Worm (Caenorhabditis elegans) whole organism, L4 larva: ENCODE data around the gene F26F2.8.
A peak's percentile ranks its signal among the peaks of the same experiment; 100 is the strongest.

Experiments used
- F10B5.3 ChIP-seq: sonication (generic microtip); optimal IDR thresholded peaks from 2 replicates; lab custom pipeline; 2016; ENCODE audit warnings: mild to moderate bottlenecking, missing genetic modification characterization, missing compliant biosample characterization
- F49E8.2 ChIP-seq: sonication (generic microtip); optimal IDR thresholded peaks from 2 replicates; lab custom pipeline; 2016; ENCODE audit warnings: missing compliant biosample characterization, mild to moderate bottlenecking, missing genetic modification characterization, borderline replicate concordance
- T26A8.4 ChIP-seq: fragments of 200-800 bp; sonication (Bioruptor generic); IDR thresholded peaks from 2 replicates; pipeline ENCODE4 v1.3.6; 2022; ENCODE audit warnings: missing genetic modification characterization, missing compliant biosample characterization
- Y105C5A.15 ChIP-seq: fragments of 200-800 bp; sonication (Bioruptor generic); IDR thresholded peaks from 2 replicates; pipeline ENCODE4 v1.3.6; 2022; ENCODE audit warnings: missing genetic modification characterization, missing compliant biosample characterization
- Y75B8A.6 ChIP-seq: fragments of 200-800 bp; sonication (Bioruptor generic); IDR thresholded peaks from 2 replicates; pipeline ENCODE4 v1.3.6; 2022; ENCODE audit warnings: missing genetic modification reagents, missing genetic modification characterization, missing compliant biosample characterization
- daf-16 ChIP-seq, 3 experiments: sonication (generic microtip); optimal IDR thresholded peaks; 2 replicates each; lab custom pipeline; 2016 to 2017; ENCODE audit warnings: missing genetic modification characterization in 3 of 3, missing genetic modification reagents in 3 of 3, mild to moderate bottlenecking in 2 of 3, missing compliant biosample characterization in 2 of 3, missing biosample characterization in 1 of 3, moderate library complexity in 1 of 3
- dmd-6 ChIP-seq: fragments of 200-800 bp; sonication (Bioruptor generic); IDR thresholded peaks from 2 replicates; pipeline ENCODE4 v1.3.6; 2022; ENCODE audit warnings: missing genetic modification reagents, missing genetic modification characterization, missing compliant biosample characterization
- dmd-9 ChIP-seq: fragments of 200-800 bp; sonication (Bioruptor generic); IDR thresholded peaks from 2 replicates; pipeline ENCODE4 v1.3.6; 2022; ENCODE audit warnings: missing genetic modification reagents, missing genetic modification characterization, missing compliant biosample characterization
- dpl-1 ChIP-seq: fragments of 150-350 bp; optimal IDR thresholded peaks from 2 replicates; lab custom pipeline; 2014; ENCODE audit warnings: missing biosample characterization, missing genetic modification reagents, missing genetic modification characterization
- egl-27 ChIP-seq: sonication (generic microtip); optimal IDR thresholded peaks from 3 replicates; lab custom pipeline; 2017; ENCODE audit warnings: missing biosample characterization, missing genetic modification reagents, missing genetic modification characterization
- gei-8 ChIP-seq: fragments of 200-800 bp; sonication (Bioruptor generic); optimal IDR thresholded peaks from 2 replicates; lab custom pipeline; 2018; ENCODE audit warnings: mild to moderate bottlenecking, missing genetic modification characterization, missing compliant biosample characterization
- hif-1 ChIP-seq, 2 experiments: sonication (generic microtip); optimal IDR thresholded peaks; 2 replicates each; lab custom pipeline; 2016 to 2017; ENCODE audit warnings: missing compliant biosample characterization in 2 of 2, missing genetic modification characterization in 2 of 2, missing genetic modification reagents in 2 of 2, missing genotype in 2 of 2, mild to moderate bottlenecking in 1 of 2
- hlh-11 ChIP-seq: fragments of 200-800 bp; sonication (Bioruptor generic); optimal IDR thresholded peaks from 2 replicates; lab custom pipeline; 2018; ENCODE audit warnings: mild to moderate bottlenecking, missing genetic modification characterization, missing compliant biosample characterization
- hlh-30 ChIP-seq: sonication (generic microtip); optimal IDR thresholded peaks from 2 replicates; lab custom pipeline; 2017; ENCODE audit warnings: antibody characterized with exemption, mild to moderate bottlenecking, missing genetic modification characterization, missing compliant biosample characterization; ENCODE audit not compliant: insufficient read depth
- lin-1 ChIP-seq: fragments of 200-800 bp; sonication (Bioruptor generic); IDR thresholded peaks from 2 replicates; pipeline ENCODE4 v1.3.6; 2022; ENCODE audit warnings: missing genetic modification reagents, missing genetic modification characterization, missing compliant biosample characterization
- lin-13 ChIP-seq: fragments of 150-350 bp; optimal IDR thresholded peaks from 2 replicates; lab custom pipeline; 2014; ENCODE audit warnings: missing biosample characterization, missing genetic modification reagents, missing genetic modification characterization
- lin-38 ChIP-seq: fragments of 200-800 bp; sonication (Bioruptor generic); IDR thresholded peaks from 2 replicates; pipeline ENCODE4 v1.3.6; 2022; ENCODE audit warnings: missing genetic modification reagents, missing genetic modification characterization, missing compliant biosample characterization
- mep-1 ChIP-seq: fragments of 150-350 bp; sonication (generic microtip); optimal IDR thresholded peaks from 3 replicates; lab custom pipeline; 2014; ENCODE audit warnings: missing biosample characterization, missing genetic modification characterization
- mes-2 ChIP-seq: sonication (generic microtip); optimal IDR thresholded peaks from 2 replicates; lab custom pipeline; 2016; ENCODE audit warnings: missing genotype, mild to moderate bottlenecking, missing genetic modification characterization, missing compliant biosample characterization; ENCODE audit not compliant: poor library complexity, severe bottlenecking
- mxl-2 ChIP-seq: fragments of 200-800 bp; sonication (Bioruptor generic); conservative IDR thresholded peaks from 2 replicates; pipeline ENCODE4 v1.3.6; 2022; ENCODE audit warnings: missing genetic modification reagents, missing genetic modification characterization, missing compliant biosample characterization
- nhr-28 ChIP-seq: fragments of 150-350 bp; optimal IDR thresholded peaks from 2 replicates; lab custom pipeline; 2014; ENCODE audit warnings: missing biosample characterization, missing genetic modification characterization
- nhr-6 ChIP-seq: fragments of 150-350 bp; optimal IDR thresholded peaks from 2 replicates; lab custom pipeline; 2014; ENCODE audit warnings: missing biosample characterization, missing genetic modification characterization
- nhr-76 ChIP-seq: fragments of 150-350 bp; optimal IDR thresholded peaks from 2 replicates; lab custom pipeline; 2014; ENCODE audit warnings: missing biosample characterization, missing genetic modification characterization
- pha-4 ChIP-seq, 2 experiments: fragments of 150-350 bp in 1 of 2; fragments of 200-800 bp in 1 of 2; sonication (Bioruptor generic) in 1 of 2; IDR thresholded peaks in 1 of 2; optimal IDR thresholded peaks in 1 of 2; 2 replicates each; pipeline versions ENCODE4 v1.3.6 to Lab custom; 2014 to 2022; ENCODE audit warnings: missing genetic modification characterization in 2 of 2, missing genetic modification reagents in 2 of 2, missing biosample characterization in 1 of 2, missing compliant biosample characterization in 1 of 2
- pqm-1 ChIP-seq: sonication (generic microtip); optimal IDR thresholded peaks from 2 replicates; lab custom pipeline; 2017; ENCODE audit warnings: missing biosample characterization, missing genetic modification characterization
- rbr-2 ChIP-seq: sonication (generic microtip); optimal IDR thresholded peaks from 2 replicates; lab custom pipeline; 2016; ENCODE audit warnings: missing genotype, missing genetic modification characterization, missing compliant biosample characterization
- saeg-2 ChIP-seq: fragments of 200-800 bp; sonication (Bioruptor generic); IDR thresholded peaks from 2 replicates; pipeline ENCODE4 v1.3.6; 2022; ENCODE audit warnings: missing genetic modification reagents, missing genetic modification characterization, missing compliant biosample characterization
- spr-1 ChIP-seq: sonication (generic microtip); optimal IDR thresholded peaks from 2 replicates; lab custom pipeline; 2016; ENCODE audit warnings: mild to moderate bottlenecking, missing genetic modification characterization, missing compliant biosample characterization
- tra-1 ChIP-seq: fragments of 200-800 bp; sonication (Bioruptor generic); IDR thresholded peaks from 2 replicates; pipeline ENCODE4 v1.3.6; 2022; ENCODE audit warnings: missing genetic modification reagents, missing genetic modification characterization, missing compliant biosample characterization
- unc-130 ChIP-seq: sonication (generic microtip); optimal IDR thresholded peaks from 2 replicates; lab custom pipeline; 2016; ENCODE audit warnings: missing genetic modification reagents, missing genetic modification characterization, missing compliant biosample characterization
- unc-62 ChIP-seq, 3 experiments: fragments of 150-350 bp in 1 of 3; sonication (generic microtip); optimal IDR thresholded peaks in 2 of 3; peaks in 1 of 3; 1 replicate in 1 of 3; 2 replicates in 2 of 3; lab custom pipeline; 2014 to 2017; ENCODE audit warnings: missing biosample characterization in 3 of 3, missing genetic modification characterization in 3 of 3, missing genetic modification reagents in 3 of 3, missing genotype in 1 of 3
- zfp-3 ChIP-seq: fragments of 200-800 bp; sonication (Bioruptor generic); conservative IDR thresholded peaks from 2 replicates; pipeline ENCODE4 v1.3.6; 2022; ENCODE audit warnings: missing genetic modification reagents, missing genetic modification characterization, missing compliant biosample characterization
- ztf-7 ChIP-seq: fragments of 150-350 bp; optimal IDR thresholded peaks from 2 replicates; lab custom pipeline; 2014; ENCODE audit warnings: missing biosample characterization, missing genetic modification characterization

The F26F2.8 gene

DNA sequence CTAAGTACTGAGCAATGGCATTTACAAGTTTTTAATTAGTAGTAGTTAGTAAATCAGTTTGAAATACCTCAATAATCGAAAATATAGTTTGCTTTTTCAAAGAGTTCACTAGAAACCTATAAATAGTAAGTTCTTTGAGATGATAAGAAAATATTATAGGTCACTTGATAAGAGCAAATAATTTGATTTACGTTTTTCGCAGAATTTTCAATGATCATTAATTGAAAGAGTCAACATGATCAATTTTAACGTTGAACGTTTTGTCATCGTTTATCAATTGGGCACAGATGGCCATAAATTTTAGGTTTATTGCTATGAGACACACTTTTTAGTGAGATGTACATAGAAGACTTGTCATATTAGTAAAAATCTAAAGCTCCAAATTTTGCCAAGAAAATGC is 33.6 kb upstream of the F26F2.8 start:
- TF ChIP-seq ztf-7 (tag; lab: Kevin White, UChicago), result no peak
- TF ChIP-seq zfp-3 (GFP tag; lab: Robert Waterston, UW), result no peak
- TF ChIP-seq pqm-1 (tag; lab: Kevin White, UChicago), result peak; percentile 2
- TF ChIP-seq unc-130 (GFP tag; lab: Kevin White, UChicago), result no peak
- no peak for TF ChIP-seq mes-2 (tag; lab: Kevin White, UChicago)
- no peak for TF ChIP-seq daf-16 (GFP tag; optimal IDR thresholded peaks at IDR 0.05; lab: Kevin White, UChicago)
- peak; percentile 71 for TF ChIP-seq daf-16 (tag; optimal IDR thresholded peaks at IDR 0.05; lab: Kevin White, UChicago)
- TF ChIP-seq dmd-6, result no peak
- no peak for TF ChIP-seq hlh-11
- TF ChIP-seq saeg-2 (GFP tag; lab: Robert Waterston, UW), result no peak
- TF ChIP-seq mep-1 (tag; lab: Kevin White, UChicago), result no peak

DNA sequence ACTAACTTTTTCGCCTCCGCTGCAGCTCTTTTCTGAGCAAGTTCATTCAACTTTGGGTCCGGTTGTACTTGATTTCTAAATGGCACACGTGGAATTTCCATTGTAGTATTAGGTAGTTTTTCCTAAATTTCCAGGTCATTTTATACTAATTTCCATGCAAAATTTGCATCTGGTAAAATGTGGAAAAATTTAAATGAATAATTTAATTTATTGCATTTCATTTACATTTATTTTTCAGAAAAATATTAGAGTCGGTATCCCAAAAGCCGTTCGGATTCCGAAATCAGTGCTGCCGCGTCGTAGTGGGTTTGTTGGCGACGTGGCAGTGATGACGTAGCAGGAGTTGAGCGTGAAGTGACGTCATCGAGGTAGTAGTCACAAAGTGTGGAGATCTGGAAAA is 32.3 kb upstream of the F26F2.8 start, which contains the start of gene Y38H6C.18:
Gene Y38H6C.18, minus strand, starts transcription at position 101 of the 400 bp plus-strand sequence.
- TF ChIP-seq hif-1 (tag; optimal IDR thresholded peaks at IDR 0.05; lab: Kevin White, UChicago) (no peak), nhr-76 (tag; lab: Kevin White, UChicago) (no peak), mxl-2 (GFP tag; lab: Robert Waterston, UW) (no peak), Y75B8A.6 (GFP tag; lab: Robert Waterston, UW) (no peak), nhr-6 (tag; lab: Kevin White, UChicago) (no peak), dmd-6 (no peak), lin-13 (GFP tag; lab: Kevin White, UChicago) (no peak)
- TF ChIP-seq, all 104 proteins: peak for 0

DNA sequence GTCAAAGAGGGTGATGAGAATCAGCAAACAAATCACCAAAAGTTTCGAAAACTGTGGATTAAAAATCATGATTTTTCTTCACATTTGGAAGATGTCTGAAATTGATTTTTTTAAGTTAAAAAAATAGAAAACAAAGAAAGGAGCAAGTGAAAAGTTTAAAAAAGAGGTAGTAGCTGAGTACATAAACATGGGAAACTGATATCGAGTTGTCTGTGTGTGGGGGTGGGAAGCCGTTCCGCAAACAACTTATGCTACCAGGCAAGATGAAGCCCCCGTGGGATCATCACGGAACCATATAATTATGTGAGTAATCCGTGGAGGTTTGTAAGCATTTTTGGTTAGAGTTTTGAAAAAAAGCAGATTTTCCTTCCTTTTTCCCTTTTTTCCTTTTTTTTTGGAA is 28.2 kb upstream of the F26F2.8 start, which contains the start of gene Y38H6C.20:
Gene Y38H6C.20, minus strand, starts transcription at position 101 of the 400 bp plus-strand sequence.
- TF ChIP-seq unc-62 (GFP tag; optimal IDR thresholded peaks at IDR 0.05 in 1 of 2; lab: Kevin White, UChicago) (peak in 1 of 2 experiments; percentile 18), unc-62 (tag; optimal IDR thresholded peaks at IDR 0.05; lab: Kevin White, UChicago) (no peak), lin-38 (GFP tag; lab: Robert Waterston, UW) (no peak)

- TF ChIP-seq F10B5.3 (no peak), pqm-1 (tag; lab: Kevin White, UChicago) (no peak)
Observed at ce11 chrV:20552971-20553370, 26.4 kb upstream of the F26F2.8 start, which contains the start of gene vmo-1. Gene vmo-1, minus strand, starts transcription at chrV:20553071.

DNA sequence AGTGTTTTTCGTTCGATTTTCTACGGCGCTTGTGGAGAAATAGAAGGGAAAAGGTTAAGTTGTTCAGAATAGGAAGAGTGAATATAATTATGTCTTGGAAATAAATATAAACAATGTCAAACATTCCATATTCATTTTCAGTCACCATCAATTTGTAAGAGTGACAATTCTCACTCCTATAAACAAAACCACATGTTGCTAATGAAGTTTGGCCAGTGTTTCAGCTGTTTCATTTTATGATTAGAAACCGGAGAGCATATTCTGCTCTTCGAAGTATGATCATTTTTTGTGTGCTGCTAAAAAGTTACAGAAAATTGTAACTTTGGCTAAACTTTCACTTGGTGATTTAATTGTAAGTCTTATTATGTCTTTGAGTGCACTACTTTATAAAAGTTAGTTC is 24.2 kb upstream of the F26F2.8 start, which contains the start of gene Y38H6C.21:
Gene Y38H6C.21, minus strand, starts transcription at position 148 of the 400 bp plus-strand sequence.
- TF ChIP-seq dmd-6 (peak; percentile 61), gei-8 (no peak)

- peak in 1 of 2 experiments; percentile 37 for TF ChIP-seq unc-62 (GFP tag; optimal IDR thresholded peaks at IDR 0.05 in 1 of 2; lab: Kevin White, UChicago)
- TF ChIP-seq unc-62 (tag; optimal IDR thresholded peaks at IDR 0.05; lab: Kevin White, UChicago), result no peak
- no peak for TF ChIP-seq dmd-9 (GFP tag; lab: Robert Waterston, UW)
- TF ChIP-seq dmd-6, result peak; percentile 66
Observed at ce11 chrV:20556260-20556659, 23.1 kb upstream of the F26F2.8 start, which contains the start of gene Y38H6C.23. Gene Y38H6C.23, minus strand, starts transcription at chrV:20556360.

DNA sequence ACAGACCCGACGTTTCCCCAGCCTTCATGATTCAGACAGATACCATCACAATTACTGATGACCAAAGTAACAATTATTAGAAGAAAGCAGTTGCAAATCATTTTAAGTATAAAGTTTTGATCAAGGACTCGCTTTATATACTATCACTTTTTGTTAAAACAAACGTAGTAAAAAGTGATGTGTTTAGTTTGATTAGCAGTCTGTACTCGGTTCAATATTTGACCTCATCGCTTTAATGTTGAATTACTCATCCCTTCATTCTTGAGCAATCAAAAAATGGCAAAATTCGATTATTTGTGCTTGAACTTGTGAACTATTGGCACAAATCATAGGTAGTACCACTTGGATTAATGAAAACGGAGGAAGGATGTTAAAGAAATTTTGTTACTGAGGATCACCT is 21.1 kb upstream of the F26F2.8 start, which contains the start of gene abf-4:
Gene abf-4, minus strand, starts transcription at position 101 of the 400 bp plus-strand sequence.
- TF ChIP-seq spr-1 (no peak), dpl-1 (no peak), nhr-28 (tag; lab: Kevin White, UChicago) (no peak), gei-8 (no peak), tra-1 (no peak), hlh-30 (tag; lab: Kevin White, UChicago) (no peak), egl-27 (tag; lab: Kevin White, UChicago) (no peak), zfp-3 (GFP tag; lab: Robert Waterston, UW) (no peak), nhr-76 (tag; lab: Kevin White, UChicago) (no peak), F49E8.2 (no peak), lin-13 (GFP tag; lab: Kevin White, UChicago) (no peak), pha-4 (GFP tag; IDR thresholded peaks at IDR 0.05; lab: Robert Waterston, UW) (no peak), pha-4 (tag; optimal IDR thresholded peaks at IDR 0.05; lab: Kevin White, UChicago) (no peak), Y105C5A.15 (GFP tag; lab: Robert Waterston, UW) (no peak), mep-1 (tag; lab: Kevin White, UChicago) (no peak), lin-1 (GFP tag; lab: Robert Waterston, UW) (no peak), rbr-2 (tag; lab: Kevin White, UChicago) (no peak), T26A8.4 (no peak)
- TF ChIP-seq, all 104 proteins: peak for 0
